Fruit fly (Drosophila melanogaster): Measurements from ENCODE around the gene btl.
A peak's percentile ranks its signal among the peaks of the same experiment; 100 is the strongest.

The btl gene

dm6 chr3L:14063241-14064064 lies 12.1 kb upstream of the btl start (continued):
- TF ChIP-seq Mrtf (GFP tag; IDR thresholded peaks at IDR 0.05) (no peak), CG34376 (GFP tag; optimal IDR thresholded peaks at IDR 0.05) (no peak), CrebB (tag; optimal IDR thresholded peaks at IDR 0.05) (no peak), Dp (GFP tag; optimal IDR thresholded peaks at IDR 0.05) (no peak), lov (optimal IDR thresholded peaks at IDR 0.05) (no peak), lov (GFP tag; IDR thresholded peaks at IDR 0.05) (no peak), ash1 (GFP tag; optimal IDR thresholded peaks at IDR 0.05) (no peak), Ets65A (GFP tag) (peak; percentile 16), CG2712 (tag; optimal IDR thresholded peaks at IDR 0.05) (peak; percentile 5), Bgb (GFP tag; IDR thresholded peaks at IDR 0.05; ENCODE audit: partially characterized antibody) (no peak)

dm6 chr3L:14064065-14064414 lies 11.5 kb upstream of the btl start:
- TF ChIP-seq Nf-YB (GFP tag; optimal IDR thresholded peaks at IDR 0.05) (no peak), sd (tag; optimal IDR thresholded peaks at IDR 0.05) (peak; percentile 67), CG4328 (GFP tag; optimal IDR thresholded peaks at IDR 0.05) (no peak), pnt (GFP tag; optimal IDR thresholded peaks at IDR 0.05) (no peak), kni (GFP tag; optimal IDR thresholded peaks at IDR 0.05) (peak; percentile 9), so (GFP tag; IDR thresholded peaks at IDR 0.05) (0 out of 3 replicates have a peak, but pooled peaks have one; percentile 8), gsb-n (tag; optimal IDR thresholded peaks at IDR 0.05) (peak; percentile 15), cg (GFP tag; optimal IDR thresholded peaks at IDR 0.05) (peak; percentile 59), sr (GFP tag; IDR thresholded peaks at IDR 0.05) (peak; percentile 58; the same call in 1 of the 3 replicates), chinmo (GFP tag; IDR thresholded peaks at IDR 0.05; ENCODE audit: partially characterized antibody) (peak; percentile 69; the same call in 2 of the 4 replicates), sqz (GFP tag; optimal IDR thresholded peaks at IDR 0.05) (peak; percentile 45), CG5180 (GFP tag; optimal IDR thresholded peaks at IDR 0.05) (peak; percentile 63), Kr (GFP tag; optimal IDR thresholded peaks at IDR 0.05) (no peak), Deaf1 (tag; optimal IDR thresholded peaks at IDR 0.05) (no peak), sens (GFP tag) (peak; percentile 30)

- TF ChIP-seq Kr (GFP tag; optimal IDR thresholded peaks at IDR 0.05) (no peak), CG13894 (tag; optimal IDR thresholded peaks at IDR 0.05) (no peak), CG3847 (GFP tag; IDR thresholded peaks at IDR 0.05) (no peak), Fer3 (tag; optimal IDR thresholded peaks at IDR 0.05) (no peak), jing (GFP tag; optimal IDR thresholded peaks at IDR 0.05) (no peak), stwl (tag; optimal IDR thresholded peaks at IDR 0.05) (peak; percentile 72), CG13296 (GFP tag; optimal IDR thresholded peaks at IDR 0.05) (no peak), bab2 (GFP tag; optimal IDR thresholded peaks at IDR 0.05) (no peak), Elba2 (GFP tag; optimal IDR thresholded peaks at IDR 0.05) (no peak), dati (GFP tag; IDR thresholded peaks at IDR 0.05) (no peak), slbo (GFP tag; IDR thresholded peaks at IDR 0.05) (peak; percentile 45; the same call in 1 of the 2 replicates), CG1832 (GFP tag; optimal IDR thresholded peaks at IDR 0.05) (no peak), CG14441 (GFP tag; IDR thresholded peaks at IDR 0.05) (no peak), CG32772 (GFP tag; IDR thresholded peaks at IDR 0.05) (no peak), Hr39 (optimal IDR thresholded peaks at IDR 0.05) (no peak), Hr51 (GFP tag; optimal IDR thresholded peaks at IDR 0.05) (peak in 1 of 2 experiments; percentile 8), CG8944 (GFP tag; optimal IDR thresholded peaks at IDR 0.05) (no peak), CG13123 (GFP tag; optimal IDR thresholded peaks at IDR 0.05) (no peak), CG17385 (GFP tag; optimal IDR thresholded peaks at IDR 0.05) (no peak), trh (GFP tag; optimal IDR thresholded peaks at IDR 0.05) (no peak), oc (tag; optimal IDR thresholded peaks at IDR 0.05) (no peak), CG1603 (tag; optimal IDR thresholded peaks at IDR 0.05) (peak; percentile 62), cg (GFP tag; optimal IDR thresholded peaks at IDR 0.05) (no peak), chinmo (GFP tag; IDR thresholded peaks at IDR 0.05; ENCODE audit: partially characterized antibody) (no peak; the same call in 3 of the 4 replicates), CG9437 (GFP tag; optimal IDR thresholded peaks at IDR 0.05) (no peak), CG31365 (tag; optimal IDR thresholded peaks at IDR 0.05) (no peak)
Measured at dm6 chr3L:14071621-14072020, 4.0 kb upstream of the btl start, which contains the start of gene Pex1. TSS of gene Pex1 (plus strand) at chr3L:14071892.
